Worm (Caenorhabditis elegans): ENCODE data around the gene C07B5.6.

ce11 chrX:9550519-9550918 lies 31.7 kb downstream of the C07B5.6 start:
- no peak for TF ChIP-seq nhr-12 (tag; optimal IDR thresholded peaks at IDR 0.05)
- no peak for TF ChIP-seq snpc-4 (tag; optimal IDR thresholded peaks at IDR 0.05)
- TF ChIP-seq ztf-11 (tag; optimal IDR thresholded peaks at IDR 0.05) = no peak
- no peak for TF ChIP-seq nhr-237 (tag; optimal IDR thresholded peaks at IDR 0.05)
- TF ChIP-seq nhr-28 (tag; optimal IDR thresholded peaks at IDR 0.05) = no peak
